Worm (Caenorhabditis elegans) whole organism, young adult: Measurements from ENCODE around the gene R166.3.

Experiments
- ets-4 ChIP-seq: fragments of 200-800 bp; sonication (Bioruptor generic); optimal IDR thresholded peaks from 2 replicates; lab custom pipeline; 2018; ENCODE audit warnings: mild to moderate bottlenecking, missing genetic modification characterization, missing compliant biosample characterization
- nfya-1 ChIP-seq: sonication (generic microtip); optimal IDR thresholded peaks from 2 replicates; lab custom pipeline; 2017; ENCODE audit warnings: antibody characterized with exemption, missing compliant biosample characterization, missing genetic modification characterization, borderline replicate concordance; ENCODE audit not compliant: insufficient read depth
- unc-62 ChIP-seq: fragments of 150-350 bp; optimal IDR thresholded peaks from 2 replicates; lab custom pipeline; 2014; ENCODE audit warnings: missing biosample characterization, missing genetic modification reagents, missing genetic modification characterization

- TF ChIP-seq unc-62 (GFP tag; lab: Kevin White, UChicago) (no peak), ets-4 (GFP tag; lab: Kevin White, UChicago) (peak; percentile 38), nfya-1 (no peak)
Observed at ce11 chrII:10556550-10557205, 17.5 kb upstream of the R166.3 start.
